Worm (Caenorhabditis elegans): Measurements from ENCODE around the gene Y1A5A.1.

The Y1A5A.1 gene

DNA sequence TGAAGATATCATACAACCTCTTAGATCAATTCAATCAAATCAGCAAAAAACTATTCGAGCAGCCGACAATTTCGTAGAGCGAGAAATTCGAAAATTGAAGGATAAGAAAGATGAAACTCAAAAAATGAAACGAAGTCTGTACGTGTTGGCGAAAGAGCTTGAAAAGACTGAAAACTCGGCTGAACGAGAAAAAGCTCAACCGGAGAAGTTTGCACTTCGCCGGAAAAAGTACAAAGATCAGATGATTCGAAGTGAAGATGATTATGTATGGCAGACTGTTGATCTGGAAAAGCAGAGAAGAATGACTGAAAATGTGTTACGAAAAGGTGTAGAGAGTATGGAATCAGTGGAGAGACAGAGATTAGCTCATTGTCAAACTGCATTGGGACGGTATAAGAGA is 26.6 kb upstream of the Y1A5A.1 start:
- TF ChIP-seq cog-1 (tag; optimal IDR thresholded peaks at IDR 0.05) (no peak), tab-1 (GFP tag; IDR thresholded peaks at IDR 0.05) (no peak), klf-2 (GFP tag; conservative IDR thresholded peaks at IDR 0.05) (no peak), ztf-29 (GFP tag; IDR thresholded peaks at IDR 0.05) (no peak), med-1 (GFP tag; optimal IDR thresholded peaks at IDR 0.05; ENCODE audit: insufficient read depth) (no peak), ref-1 (GFP tag; conservative IDR thresholded peaks at IDR 0.05) (no peak), flt-1 (GFP tag; IDR thresholded peaks at IDR 0.05) (no peak), T22C8.4 (GFP tag; IDR thresholded peaks at IDR 0.05) (no peak)

ce11 chrIII:4012036-4012435 is 25.6 kb upstream of the Y1A5A.1 start, which contains the start of gene C36E8.4:
C36E8.4 (plus strand) TSS chrIII:4012336.
- TF ChIP-seq T22C8.4 (GFP tag; IDR thresholded peaks at IDR 0.05) = no peak
- TF ChIP-seq cog-1 (tag; optimal IDR thresholded peaks at IDR 0.05) = no peak
- TF ChIP-seq flt-1 (GFP tag; IDR thresholded peaks at IDR 0.05) = no peak

ce11 chrIII:4010987-4011386 is 24.5 kb upstream of the Y1A5A.1 start:
- TF ChIP-seq ztf-23 (GFP tag; IDR thresholded peaks at IDR 0.05) (no peak), ref-1 (GFP tag; conservative IDR thresholded peaks at IDR 0.05) (no peak), flt-1 (GFP tag; IDR thresholded peaks at IDR 0.05) (no peak), med-1 (GFP tag; optimal IDR thresholded peaks at IDR 0.05; ENCODE audit: insufficient read depth) (no peak), cog-1 (tag; optimal IDR thresholded peaks at IDR 0.05) (no peak)

- TF ChIP-seq ztf-23 (GFP tag; IDR thresholded peaks at IDR 0.05) (peak; percentile 24; the same call in 1 of the 2 replicates), flt-1 (GFP tag; IDR thresholded peaks at IDR 0.05) (peak; percentile 65), ztf-29 (GFP tag; IDR thresholded peaks at IDR 0.05) (peak; percentile 99), med-1 (GFP tag; optimal IDR thresholded peaks at IDR 0.05; ENCODE audit: insufficient read depth) (no peak), cog-1 (tag; optimal IDR thresholded peaks at IDR 0.05) (peak; percentile 59), klf-2 (GFP tag; conservative IDR thresholded peaks at IDR 0.05) (no peak), T22C8.4 (GFP tag; IDR thresholded peaks at IDR 0.05) (no peak)
Observed at ce11 chrIII:4010168-4010567, 23.7 kb upstream of the Y1A5A.1 start.

- TF ChIP-seq ztf-29 (GFP tag; IDR thresholded peaks at IDR 0.05) = no peak
- TF ChIP-seq cog-1 (tag; optimal IDR thresholded peaks at IDR 0.05) = no peak
Observed at ce11 chrIII:4009181-4009580, 22.7 kb upstream of the Y1A5A.1 start.

ce11 chrIII:4007017-4007416 is 20.6 kb upstream of the Y1A5A.1 start:
- TF ChIP-seq ztf-23 (GFP tag; IDR thresholded peaks at IDR 0.05) (no peak), med-1 (GFP tag; optimal IDR thresholded peaks at IDR 0.05; ENCODE audit: insufficient read depth) (no peak), cog-1 (tag; optimal IDR thresholded peaks at IDR 0.05) (no peak), flt-1 (GFP tag; IDR thresholded peaks at IDR 0.05) (no peak), klf-2 (GFP tag; conservative IDR thresholded peaks at IDR 0.05) (no peak), ztf-29 (GFP tag; IDR thresholded peaks at IDR 0.05) (no peak), ref-1 (GFP tag; conservative IDR thresholded peaks at IDR 0.05) (no peak), T22C8.4 (GFP tag; IDR thresholded peaks at IDR 0.05) (no peak), tab-1 (GFP tag; IDR thresholded peaks at IDR 0.05) (no peak)

DNA sequence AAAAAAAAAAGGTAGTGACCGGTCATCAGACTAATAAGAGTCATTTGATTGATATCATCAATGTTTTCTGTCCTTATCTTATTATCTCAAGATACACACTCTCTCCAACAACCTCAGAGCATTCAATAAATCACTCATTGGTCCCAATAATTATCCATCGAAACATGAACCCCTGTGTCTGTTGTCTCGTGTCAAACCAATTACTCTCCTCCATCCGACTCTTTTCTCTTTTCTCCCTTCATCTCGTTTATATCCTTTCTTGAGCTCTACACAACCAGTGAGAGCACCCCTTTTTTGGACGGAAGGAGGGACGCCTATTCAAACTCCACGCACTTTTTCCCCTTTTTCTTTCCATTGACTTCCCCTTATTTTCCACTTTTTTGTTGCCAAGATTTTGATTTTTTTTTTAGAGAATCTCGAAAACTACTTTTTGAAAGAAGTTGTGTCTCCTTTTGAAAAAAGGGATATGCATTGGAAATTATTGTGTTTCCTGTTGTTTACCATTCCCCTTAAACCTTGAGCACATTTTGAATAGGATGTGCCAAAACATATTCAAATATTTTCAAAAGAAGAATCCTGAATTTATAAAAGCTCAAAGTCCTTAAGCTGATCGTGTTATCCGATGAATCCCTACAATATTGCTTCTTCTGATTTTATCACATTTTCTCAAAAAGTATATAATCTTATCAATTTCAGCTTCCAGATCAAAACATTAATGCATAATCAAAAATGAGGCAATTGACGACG is 19.2 kb upstream of the Y1A5A.1 start, which contains the start of gene pxd-1:
Gene pxd-1 (plus strand): TSS at position 697 of the 747 bp plus-strand sequence.
- no peak for TF ChIP-seq ztf-29 (GFP tag; IDR thresholded peaks at IDR 0.05)
- no peak for TF ChIP-seq flt-1 (GFP tag; IDR thresholded peaks at IDR 0.05)
- no peak for TF ChIP-seq cog-1 (tag; optimal IDR thresholded peaks at IDR 0.05)
- no peak for TF ChIP-seq ref-1 (GFP tag; conservative IDR thresholded peaks at IDR 0.05)
- TF ChIP-seq klf-2 (GFP tag; conservative IDR thresholded peaks at IDR 0.05) = no peak

- TF ChIP-seq flt-1 (GFP tag; IDR thresholded peaks at IDR 0.05) = peak; percentile 81
- TF ChIP-seq cog-1 (tag; optimal IDR thresholded peaks at IDR 0.05) = peak; percentile 53
- TF ChIP-seq T22C8.4 (GFP tag; IDR thresholded peaks at IDR 0.05) = no peak
- 0 out of 2 replicates have a peak, but pooled peaks have one; percentile 19 for TF ChIP-seq ztf-23 (GFP tag; IDR thresholded peaks at IDR 0.05)
- no peak for TF ChIP-seq tab-1 (GFP tag; IDR thresholded peaks at IDR 0.05)
- no peak for TF ChIP-seq med-1 (GFP tag; optimal IDR thresholded peaks at IDR 0.05; ENCODE audit: insufficient read depth)
- TF ChIP-seq ref-1 (GFP tag; conservative IDR thresholded peaks at IDR 0.05) = no peak
Observed at ce11 chrIII:4004064-4004580, 17.7 kb upstream of the Y1A5A.1 start, which contains the start of gene tif-1A. tif-1A (minus strand) TSS chrIII:4004114.

- TF ChIP-seq klf-2 (GFP tag; conservative IDR thresholded peaks at IDR 0.05) (no peak), ztf-23 (GFP tag; IDR thresholded peaks at IDR 0.05) (no peak)
Observed at ce11 chrIII:3994457-3994856, 8.0 kb upstream of the Y1A5A.1 start.

ce11 chrIII:3992089-3992488 is 5.6 kb upstream of the Y1A5A.1 start, which contains the start of gene glb-11:
glb-11 (minus strand) TSS chrIII:3992189.
- TF ChIP-seq ztf-23 (GFP tag; IDR thresholded peaks at IDR 0.05) = no peak
- no peak for TF ChIP-seq flt-1 (GFP tag; IDR thresholded peaks at IDR 0.05)
- TF ChIP-seq tab-1 (GFP tag; IDR thresholded peaks at IDR 0.05) = no peak
- TF ChIP-seq cog-1 (tag; optimal IDR thresholded peaks at IDR 0.05) = no peak
- TF ChIP-seq ref-1 (GFP tag; conservative IDR thresholded peaks at IDR 0.05) = no peak
- TF ChIP-seq klf-2 (GFP tag; conservative IDR thresholded peaks at IDR 0.05) = no peak
- TF ChIP-seq med-1 (GFP tag; optimal IDR thresholded peaks at IDR 0.05; ENCODE audit: insufficient read depth) = no peak
- TF ChIP-seq T22C8.4 (GFP tag; IDR thresholded peaks at IDR 0.05) = no peak
- no peak for TF ChIP-seq ztf-29 (GFP tag; IDR thresholded peaks at IDR 0.05)
